Fruit fly (Drosophila melanogaster): ENCODE data around the gene Fpgs2.

Fpgs2 gene

DNA sequence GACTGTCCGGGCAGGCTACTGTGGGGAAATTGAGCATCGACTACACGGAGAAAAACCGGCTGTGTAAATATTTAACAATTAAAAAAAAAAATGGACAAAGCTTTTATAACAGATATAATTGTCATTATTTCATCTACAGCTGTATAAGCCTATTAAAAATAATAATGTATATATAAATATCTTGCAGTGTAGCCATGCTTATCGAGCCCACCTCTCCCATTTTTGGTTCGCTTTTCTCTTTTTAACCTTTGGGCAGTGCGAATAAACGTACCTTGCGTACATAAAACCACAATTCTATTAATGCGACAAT lies 17.3 kb downstream of the Fpgs2 start (continued):
- TF ChIP-seq vri (GFP tag; optimal IDR thresholded peaks at IDR 0.05), result peak; percentile 76
- TF ChIP-seq Gug (GFP tag; IDR thresholded peaks at IDR 0.05), result peak; percentile 70
- peak; percentile 75 for TF ChIP-seq OdsH (GFP tag; optimal IDR thresholded peaks at IDR 0.05)
- peak; percentile 25 for TF ChIP-seq CG7368 (GFP tag; optimal IDR thresholded peaks at IDR 0.05)
- peak; percentile 52 for TF ChIP-seq CG11762 (GFP tag; optimal IDR thresholded peaks at IDR 0.05; ENCODE audit: insufficient read depth)
- TF ChIP-seq pdm3 (GFP tag; optimal IDR thresholded peaks at IDR 0.05), result peak; percentile 54
- peak; percentile 89 for TF ChIP-seq Eip78C (GFP tag)
- peak; percentile 74 for TF ChIP-seq CG34406 (GFP tag; optimal IDR thresholded peaks at IDR 0.05)
- peak; percentile 67 for TF ChIP-seq CG8319 (GFP tag; optimal IDR thresholded peaks at IDR 0.05)
- TF ChIP-seq CG11902 (GFP tag; optimal IDR thresholded peaks at IDR 0.05), result peak; percentile 61
- peak; percentile 85 for TF ChIP-seq topi (GFP tag; optimal IDR thresholded peaks at IDR 0.05)
- TF ChIP-seq dsx (GFP tag; optimal IDR thresholded peaks at IDR 0.05; ENCODE audit: poor library complexity, severe bottlenecking), result peak; percentile 1
- TF ChIP-seq Lpt (GFP tag; optimal IDR thresholded peaks at IDR 0.05), result peak; percentile 23
- TF ChIP-seq salr (GFP tag; optimal IDR thresholded peaks at IDR 0.05), result peak in 1 of 2 experiments; percentile 27

DNA sequence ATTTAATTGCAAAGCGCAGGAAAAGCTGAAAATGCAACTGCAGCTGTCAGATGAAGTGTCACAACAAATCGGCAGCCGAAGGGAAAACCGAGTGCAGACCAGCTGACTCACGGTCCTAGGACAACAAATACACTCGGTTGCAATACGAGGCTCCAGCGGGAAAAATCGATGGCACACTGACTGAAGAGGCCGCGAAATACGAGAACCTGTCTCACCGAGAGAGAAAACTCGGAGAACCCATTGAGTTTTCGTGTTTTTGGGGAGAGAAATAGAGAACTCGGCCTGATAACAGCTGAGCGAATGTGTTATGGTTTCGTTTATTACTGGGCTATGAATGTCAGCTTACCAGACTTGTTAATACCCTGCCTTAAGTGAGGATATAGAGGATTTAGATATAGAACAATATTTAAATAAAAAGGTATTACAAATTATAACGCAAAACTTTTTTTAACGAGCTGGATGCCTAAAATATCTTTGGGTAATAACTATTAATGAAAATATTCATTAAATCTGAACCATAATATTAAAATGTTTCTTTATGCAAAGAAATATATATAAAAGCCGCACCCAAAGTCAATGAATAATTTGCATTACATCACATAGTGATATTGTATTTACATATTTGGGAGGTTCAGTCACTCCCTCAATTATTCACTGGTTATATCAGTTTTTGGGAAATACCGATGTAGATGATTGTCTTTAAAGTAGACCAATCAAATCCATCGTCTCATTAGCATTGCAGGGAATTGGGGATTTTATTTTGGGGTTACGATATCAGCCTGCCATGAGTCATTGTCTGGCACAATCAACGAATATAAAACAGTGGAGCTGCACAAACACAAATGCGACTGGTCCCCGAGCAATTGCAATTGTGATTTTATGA lies 17.9 kb downstream of the Fpgs2 start:
- TF ChIP-seq Hr4 (GFP tag; optimal IDR thresholded peaks at IDR 0.05), result no peak
- TF ChIP-seq CG34406 (GFP tag; optimal IDR thresholded peaks at IDR 0.05), result no peak
- TF ChIP-seq Smox (GFP tag; optimal IDR thresholded peaks at IDR 0.05), result peak; percentile 29
- no peak for TF ChIP-seq Blimp-1 (GFP tag; optimal IDR thresholded peaks at IDR 0.05)
- no peak for TF ChIP-seq esn (GFP tag; optimal IDR thresholded peaks at IDR 0.05)
- TF ChIP-seq lz (GFP tag; optimal IDR thresholded peaks at IDR 0.05), result peak; percentile 20
- TF ChIP-seq fkh (GFP tag; optimal IDR thresholded peaks at IDR 0.05), result no peak
- TF ChIP-seq Ets96B (tag; optimal IDR thresholded peaks at IDR 0.05), result no peak
- TF ChIP-seq vri (GFP tag; optimal IDR thresholded peaks at IDR 0.05), result no peak
- TF ChIP-seq fd85E (GFP tag; optimal IDR thresholded peaks at IDR 0.05), result no peak
- peak; percentile 27 for TF ChIP-seq topi (GFP tag; optimal IDR thresholded peaks at IDR 0.05)
- TF ChIP-seq ss (GFP tag; optimal IDR thresholded peaks at IDR 0.05), result no peak
- no peak for TF ChIP-seq Hr38 (GFP tag; optimal IDR thresholded peaks at IDR 0.05)
- no peak for TF ChIP-seq achi (GFP tag; optimal IDR thresholded peaks at IDR 0.05)
- TF ChIP-seq CG6163 (GFP tag; IDR thresholded peaks at IDR 0.05), result no peak
- TF ChIP-seq svp (GFP tag), result peak; percentile 55
- TF ChIP-seq pdm3 (GFP tag; optimal IDR thresholded peaks at IDR 0.05), result no peak
- peak; percentile 58 for TF ChIP-seq Eip78C (GFP tag)
- no peak for TF ChIP-seq CG6276 (GFP tag; optimal IDR thresholded peaks at IDR 0.05)
- TF ChIP-seq fd59A (GFP tag; optimal IDR thresholded peaks at IDR 0.05), result no peak
- peak; percentile 11 for TF ChIP-seq OdsH (GFP tag; optimal IDR thresholded peaks at IDR 0.05)
- TF ChIP-seq CG32006 (GFP tag; optimal IDR thresholded peaks at IDR 0.05), result peak; percentile 13
- TF ChIP-seq Sox15 (GFP tag; optimal IDR thresholded peaks at IDR 0.05), result no peak
- TF ChIP-seq CG11762 (GFP tag; optimal IDR thresholded peaks at IDR 0.05; ENCODE audit: insufficient read depth), result no peak
- no peak for TF ChIP-seq CG15336 (GFP tag; IDR thresholded peaks at IDR 0.05)
- no peak for TF ChIP-seq CG16779 (tag; optimal IDR thresholded peaks at IDR 0.05)
- no peak for TF ChIP-seq CG31627 (GFP tag; optimal IDR thresholded peaks at IDR 0.05)

- no peak for TF ChIP-seq Smox (GFP tag; optimal IDR thresholded peaks at IDR 0.05)
- no peak for TF ChIP-seq vri (GFP tag; optimal IDR thresholded peaks at IDR 0.05)
- TF ChIP-seq CG8632 (GFP tag; optimal IDR thresholded peaks at IDR 0.05), result no peak
- peak; percentile 18 for TF ChIP-seq Eip78C (GFP tag)
These were observed 20.8 kb downstream of the Fpgs2 start for dm6 chr2L:3893331-3893730.

- TF ChIP-seq fd85E (GFP tag; optimal IDR thresholded peaks at IDR 0.05) (no peak), CG15336 (GFP tag; IDR thresholded peaks at IDR 0.05) (no peak), topi (GFP tag; optimal IDR thresholded peaks at IDR 0.05) (no peak), fkh (GFP tag; optimal IDR thresholded peaks at IDR 0.05) (no peak), CG3032 (tag; optimal IDR thresholded peaks at IDR 0.05) (no peak), dac (GFP tag; optimal IDR thresholded peaks at IDR 0.05) (no peak), CG31627 (GFP tag; optimal IDR thresholded peaks at IDR 0.05) (no peak), net (GFP tag; optimal IDR thresholded peaks at IDR 0.05) (no peak)
These were observed 24.2 kb downstream of the Fpgs2 start for dm6 chr2L:3889865-3890264.

All from whole organism, prepupa.